Fruit fly (Drosophila melanogaster) whole organism, prepupa: ENCODE results near the gene CG32483.
A peak's percentile ranks its signal among the peaks of the same experiment; 100 is the strongest.

ENCODE experiments used
- Blimp-1 ChIP-seq: fragments of 200-800 bp; sonication (Bioruptor generic); optimal IDR thresholded peaks from 3 replicates; lab custom pipeline; 2017; ENCODE audit warnings: missing biosample characterization, missing genetic modification characterization, mild to moderate bottlenecking, moderate library complexity, missing genetic modification reagents
- CG15336 ChIP-seq: fragments of 200-800 bp; sonication (Bioruptor generic); IDR thresholded peaks from 2 replicates; pipeline ENCODE4 v1.3.6; 2022; ENCODE audit warnings: missing biosample characterization, missing genetic modification characterization
- CG3919 ChIP-seq: fragments of 200-800 bp; sonication (Bioruptor generic); optimal IDR thresholded peaks from 3 replicates; lab custom pipeline; 2016; ENCODE audit warnings: missing biosample characterization, missing genetic modification characterization
- CG7368 ChIP-seq: fragments of 200-800 bp; sonication (Bioruptor generic); optimal IDR thresholded peaks from 3 replicates; lab custom pipeline; 2016; ENCODE audit warnings: missing biosample characterization, missing genetic modification characterization
- Eip93F ChIP-seq: fragments of 200-800 bp; sonication (Bioruptor generic); optimal IDR thresholded peaks from 2 replicates; lab custom pipeline; 2016; ENCODE audit warnings: missing biosample characterization, mild to moderate bottlenecking, missing genetic modification characterization
- Gug ChIP-seq: fragments of 200-800 bp; sonication (Bioruptor generic); IDR thresholded peaks from 2 replicates; pipeline ENCODE4 v1.3.6; 2022; ENCODE audit warnings: missing biosample characterization, missing genetic modification characterization
- Hr4 ChIP-seq: fragments of 200-800 bp; sonication (Bioruptor generic); optimal IDR thresholded peaks from 3 replicates; lab custom pipeline; 2016; ENCODE audit warnings: missing biosample characterization, missing genetic modification characterization
- OdsH ChIP-seq: fragments of 200-800 bp; sonication (Bioruptor generic); optimal IDR thresholded peaks from 3 replicates; lab custom pipeline; 2016; ENCODE audit warnings: missing biosample characterization, missing genetic modification characterization
- Sox102F ChIP-seq: fragments of 200-800 bp; sonication (Bioruptor generic); optimal IDR thresholded peaks from 2 replicates; lab custom pipeline; 2016; ENCODE audit warnings: missing biosample characterization, mild to moderate bottlenecking, missing genetic modification characterization
- cyc ChIP-seq: fragments of 200-800 bp; sonication (Bioruptor generic); optimal IDR thresholded peaks from 3 replicates; lab custom pipeline; 2016; ENCODE audit warnings: missing biosample characterization, missing genetic modification characterization

DNA sequence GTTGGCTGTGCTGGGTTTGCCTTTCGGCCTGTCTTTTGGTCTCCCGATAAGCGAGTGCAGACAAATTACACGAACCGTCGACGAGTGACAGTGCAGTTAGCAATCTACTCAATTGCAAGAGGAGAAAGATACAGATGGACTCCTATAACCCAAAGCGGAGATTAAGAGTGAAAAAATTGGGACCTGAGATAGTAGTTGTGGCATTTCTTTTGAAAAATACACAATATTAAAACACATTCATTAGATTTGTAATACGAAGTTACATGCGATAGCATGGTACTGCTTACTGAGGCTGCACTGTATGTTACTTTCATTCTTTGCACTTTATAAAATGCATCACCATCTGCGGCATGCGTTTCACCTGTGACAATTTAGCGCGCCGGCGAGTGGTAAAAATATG is 37.3 kb upstream of the CG32483 start:
- TF ChIP-seq CG15336 (no peak), Blimp-1 (GFP tag; lab: Kevin White, UChicago) (peak; percentile 44), OdsH (GFP tag; lab: Kevin White, UChicago) (peak; percentile 23), CG3919 (GFP tag; lab: Kevin White, UChicago) (peak; percentile 20), Sox102F (GFP tag; lab: Kevin White, UChicago) (peak; percentile 59), Gug (no peak), CG7368 (GFP tag; lab: Kevin White, UChicago) (no peak), cyc (GFP tag; lab: Kevin White, UChicago) (peak; percentile 48), Eip93F (no peak), Hr4 (no peak)
